Worm (Caenorhabditis elegans) whole organism, L4 larva: ENCODE measurements around the gene txt-1.
A peak's percentile ranks its signal among the peaks of the same experiment; 100 is the strongest.

ENCODE experiments used
- D1046.2 ChIP-seq: fragments of 200-800 bp; sonication (Bioruptor generic); IDR thresholded peaks from 2 replicates; pipeline ENCODE4 v1.3.6; 2022; ENCODE audit warnings: missing genetic modification characterization, missing compliant biosample characterization
- F26F4.8 ChIP-seq: fragments of 200-800 bp; sonication (Bioruptor generic); conservative IDR thresholded peaks from 2 replicates; pipeline ENCODE4 v1.3.6; 2022; ENCODE audit warnings: missing genetic modification characterization, missing compliant biosample characterization
- F49E8.2 ChIP-seq: sonication (generic microtip); optimal IDR thresholded peaks from 2 replicates; lab custom pipeline; 2016; ENCODE audit warnings: missing compliant biosample characterization, mild to moderate bottlenecking, missing genetic modification characterization, borderline replicate concordance
- R02D3.7 ChIP-seq: fragments of 150-350 bp; sonication (generic microtip); optimal IDR thresholded peaks from 3 replicates; lab custom pipeline; 2014; ENCODE audit warnings: missing biosample characterization, missing genetic modification characterization
- T26A8.4 ChIP-seq: fragments of 200-800 bp; sonication (Bioruptor generic); IDR thresholded peaks from 2 replicates; pipeline ENCODE4 v1.3.6; 2022; ENCODE audit warnings: missing genetic modification characterization, missing compliant biosample characterization
- Y48G9A.11 ChIP-seq: fragments of 200-800 bp; sonication (Bioruptor generic); IDR thresholded peaks from 2 replicates; pipeline ENCODE4 v1.3.6; 2022; ENCODE audit warnings: missing genetic modification reagents, missing genetic modification characterization, missing compliant biosample characterization
- aha-1 ChIP-seq: fragments of 150-350 bp; peaks from one replicate; lab custom pipeline; 2014; ENCODE audit warnings: missing biosample characterization, missing genetic modification characterization
- aly-2 ChIP-seq: sonication (generic microtip); optimal IDR thresholded peaks from 2 replicates; lab custom pipeline; 2018; ENCODE audit warnings: missing biosample characterization, missing genetic modification characterization
- arid-1 ChIP-seq: fragments of 200-800 bp; sonication (Bioruptor generic); conservative IDR thresholded peaks from 2 replicates; pipeline ENCODE4 v1.3.6; 2022; ENCODE audit warnings: missing genetic modification reagents, missing genetic modification characterization, missing compliant biosample characterization
- ceh-20 ChIP-seq: fragments of 200-800 bp; sonication (Bioruptor generic); IDR thresholded peaks from 2 replicates; pipeline ENCODE4 v1.3.6; 2022; ENCODE audit warnings: missing genetic modification reagents, missing genetic modification characterization, missing compliant biosample characterization
- ces-1 ChIP-seq: fragments of 150-350 bp; sonication (generic microtip); optimal IDR thresholded peaks from 4 replicates; lab custom pipeline; 2014; ENCODE audit warnings: missing biosample characterization, missing genetic modification reagents, missing genetic modification characterization
- daf-16 ChIP-seq, 3 experiments: sonication (generic microtip); optimal IDR thresholded peaks; 2 replicates each; lab custom pipeline; 2016 to 2017; ENCODE audit warnings: missing genetic modification characterization in 3 of 3, missing genetic modification reagents in 3 of 3, mild to moderate bottlenecking in 2 of 3, missing compliant biosample characterization in 2 of 3, missing biosample characterization in 1 of 3, moderate library complexity in 1 of 3
- dmd-6 ChIP-seq: fragments of 200-800 bp; sonication (Bioruptor generic); IDR thresholded peaks from 2 replicates; pipeline ENCODE4 v1.3.6; 2022; ENCODE audit warnings: missing genetic modification reagents, missing genetic modification characterization, missing compliant biosample characterization
- dmd-8 ChIP-seq: fragments of 200-800 bp; sonication (Bioruptor generic); IDR thresholded peaks from 2 replicates; pipeline ENCODE4 v1.3.6; 2022; ENCODE audit warnings: missing genetic modification characterization, missing compliant biosample characterization
- dve-1 ChIP-seq: sonication (generic microtip); optimal IDR thresholded peaks from 2 replicates; lab custom pipeline; 2017; ENCODE audit warnings: antibody characterized with exemption, mild to moderate bottlenecking, missing genetic modification characterization, missing compliant biosample characterization; ENCODE audit not compliant: insufficient read depth
- egl-43 ChIP-seq: fragments of 200-800 bp; sonication (Bioruptor generic); IDR thresholded peaks from 2 replicates; pipeline ENCODE4 v1.3.6; 2022; ENCODE audit warnings: missing genetic modification reagents, missing genetic modification characterization, missing compliant biosample characterization
- gei-8 ChIP-seq: fragments of 200-800 bp; sonication (Bioruptor generic); optimal IDR thresholded peaks from 2 replicates; lab custom pipeline; 2018; ENCODE audit warnings: mild to moderate bottlenecking, missing genetic modification characterization, missing compliant biosample characterization
- hlh-30 ChIP-seq: sonication (generic microtip); optimal IDR thresholded peaks from 2 replicates; lab custom pipeline; 2017; ENCODE audit warnings: antibody characterized with exemption, mild to moderate bottlenecking, missing genetic modification characterization, missing compliant biosample characterization; ENCODE audit not compliant: insufficient read depth
- hmg-1.1 ChIP-seq: fragments of 200-800 bp; sonication (Bioruptor generic); IDR thresholded peaks from 2 replicates; pipeline ENCODE4 v1.3.6; 2022; ENCODE audit warnings: missing genetic modification reagents, missing genetic modification characterization, missing compliant biosample characterization
- jun-1 ChIP-seq: fragments of 150-350 bp; optimal IDR thresholded peaks from 2 replicates; lab custom pipeline; 2014; ENCODE audit warnings: missing biosample characterization, missing genetic modification reagents, missing genetic modification characterization
- lin-13 ChIP-seq: fragments of 150-350 bp; optimal IDR thresholded peaks from 2 replicates; lab custom pipeline; 2014; ENCODE audit warnings: missing biosample characterization, missing genetic modification reagents, missing genetic modification characterization
- lsy-2 ChIP-seq, 2 experiments: fragments of 150-350 bp in 1 of 2; sonication (generic microtip) in 1 of 2; optimal IDR thresholded peaks; 2 replicates each; lab custom pipeline; 2014 to 2017; ENCODE audit warnings: missing biosample characterization in 2 of 2, missing genetic modification characterization in 2 of 2
- mxl-2 ChIP-seq: fragments of 200-800 bp; sonication (Bioruptor generic); conservative IDR thresholded peaks from 2 replicates; pipeline ENCODE4 v1.3.6; 2022; ENCODE audit warnings: missing genetic modification reagents, missing genetic modification characterization, missing compliant biosample characterization
- mxl-3 ChIP-seq: fragments of 200-800 bp; sonication (Bioruptor generic); optimal IDR thresholded peaks from 2 replicates; lab custom pipeline; 2018; ENCODE audit warnings: mild to moderate bottlenecking, missing genetic modification characterization, missing compliant biosample characterization
- nhr-28 ChIP-seq: fragments of 150-350 bp; optimal IDR thresholded peaks from 2 replicates; lab custom pipeline; 2014; ENCODE audit warnings: missing biosample characterization, missing genetic modification characterization
- nhr-42 ChIP-seq: fragments of 200-800 bp; sonication (Bioruptor generic); IDR thresholded peaks from 2 replicates; pipeline ENCODE4 v1.3.6; 2022; ENCODE audit warnings: missing genetic modification characterization, missing compliant biosample characterization
- nhr-6 ChIP-seq: fragments of 150-350 bp; optimal IDR thresholded peaks from 2 replicates; lab custom pipeline; 2014; ENCODE audit warnings: missing biosample characterization, missing genetic modification characterization
- nhr-76 ChIP-seq: fragments of 150-350 bp; optimal IDR thresholded peaks from 2 replicates; lab custom pipeline; 2014; ENCODE audit warnings: missing biosample characterization, missing genetic modification characterization
- nhr-77 ChIP-seq: fragments of 150-350 bp; optimal IDR thresholded peaks from 2 replicates; lab custom pipeline; 2014; ENCODE audit warnings: missing biosample characterization, missing genetic modification characterization
- php-3 ChIP-seq: fragments of 200-800 bp; sonication (Bioruptor generic); IDR thresholded peaks from 2 replicates; pipeline ENCODE4 v1.3.6; 2022; ENCODE audit warnings: missing genetic modification reagents, missing genetic modification characterization, missing compliant biosample characterization
- pqm-1 ChIP-seq: sonication (generic microtip); optimal IDR thresholded peaks from 2 replicates; lab custom pipeline; 2017; ENCODE audit warnings: missing biosample characterization, missing genetic modification characterization
- skn-1 ChIP-seq: fragments of 150-350 bp; optimal IDR thresholded peaks from 2 replicates; lab custom pipeline; 2014; ENCODE audit warnings: missing biosample characterization, missing genetic modification characterization
- unc-62 ChIP-seq, 3 experiments: fragments of 150-350 bp in 1 of 3; sonication (generic microtip); optimal IDR thresholded peaks in 2 of 3; peaks in 1 of 3; 1 replicate in 1 of 3; 2 replicates in 2 of 3; lab custom pipeline; 2014 to 2017; ENCODE audit warnings: missing biosample characterization in 3 of 3, missing genetic modification characterization in 3 of 3, missing genetic modification reagents in 3 of 3, missing genotype in 1 of 3
- zip-11 ChIP-seq: fragments of 200-800 bp; sonication (Bioruptor generic); IDR thresholded peaks from 2 replicates; pipeline ENCODE4 v1.3.6; 2022; ENCODE audit warnings: missing genetic modification characterization, missing compliant biosample characterization
- zip-2 ChIP-seq: fragments of 150-350 bp; optimal IDR thresholded peaks from 2 replicates; lab custom pipeline; 2014; ENCODE audit warnings: missing biosample characterization, missing genetic modification characterization

The txt-1 gene

ce11 chrII:73892-74291 lies 32.1 kb upstream of the txt-1 start:
- TF ChIP-seq aha-1: peak; percentile 86
- no peak for TF ChIP-seq zip-2
- peak; percentile 26 for TF ChIP-seq ces-1 (GFP tag; lab: Kevin White, UChicago)

- no peak for TF ChIP-seq Y48G9A.11 (GFP tag; lab: Robert Waterston, UW)
- peak in 1 of 2 experiments; percentile 95 for TF ChIP-seq unc-62 (GFP tag; optimal IDR thresholded peaks at IDR 0.05 in 1 of 2; lab: Kevin White, UChicago)
- no peak for TF ChIP-seq unc-62 (tag; optimal IDR thresholded peaks at IDR 0.05; lab: Kevin White, UChicago)
These were observed 30.2 kb upstream of the txt-1 start for ce11 chrII:75831-76230.

- no peak for TF ChIP-seq lsy-2 (tag; optimal IDR thresholded peaks at IDR 0.05; lab: Kevin White, UChicago)
- peak; percentile 23 for TF ChIP-seq hlh-30 (tag; lab: Kevin White, UChicago)
- no peak for TF ChIP-seq nhr-76
- peak; percentile 66 for TF ChIP-seq dmd-6 (GFP tag; lab: Robert Waterston, UW)
- TF ChIP-seq ceh-20 (GFP tag; lab: Robert Waterston, UW): no peak
- no peak for TF ChIP-seq arid-1 (GFP tag; lab: Robert Waterston, UW)
- TF ChIP-seq dve-1: peak; percentile 32
- TF ChIP-seq pqm-1 (tag; lab: Kevin White, UChicago): peak; percentile 64
These were observed 29.3 kb upstream of the txt-1 start for ce11 chrII:76662-77061.

DNA sequence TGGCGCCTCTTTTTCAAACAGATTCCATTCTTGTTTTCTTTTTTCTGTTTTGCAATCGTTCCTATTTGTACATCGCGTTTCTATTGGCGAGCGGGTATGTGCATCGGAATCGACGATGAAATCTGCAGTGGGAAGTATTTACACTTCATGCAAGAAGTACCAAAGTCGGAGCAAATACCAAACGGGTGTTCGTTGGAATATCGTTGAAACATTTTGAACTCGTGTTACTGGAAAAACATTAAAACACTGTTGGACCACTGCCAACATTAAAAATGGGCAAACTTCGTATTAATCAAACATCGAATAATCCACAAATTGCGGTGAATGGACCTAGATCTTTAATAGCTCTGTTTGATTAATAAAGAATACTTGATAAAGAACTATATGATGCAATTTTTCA lies 26.8 kb upstream of the txt-1 start, which contains the start of gene C23H3.9:
C23H3.9 (minus strand) TSS at position 101 of the 400 bp plus-strand sequence.
- TF ChIP-seq jun-1: no peak
- TF ChIP-seq D1046.2 (GFP tag; lab: Robert Waterston, UW): no peak
- no peak for TF ChIP-seq nhr-42
- no peak for TF ChIP-seq nhr-28 (tag; lab: Kevin White, UChicago)
- TF ChIP-seq egl-43 (GFP tag; lab: Robert Waterston, UW): no peak
- no peak for TF ChIP-seq mxl-2 (GFP tag; lab: Robert Waterston, UW)
- TF ChIP-seq php-3: no peak
- TF ChIP-seq dmd-8 (GFP tag; lab: Robert Waterston, UW): no peak
- TF ChIP-seq lin-13 (GFP tag; lab: Kevin White, UChicago): no peak
- no peak for TF ChIP-seq mxl-3 (GFP tag; lab: Kevin White, UChicago)
- TF ChIP-seq skn-1 (tag; lab: Kevin White, UChicago): no peak
- TF ChIP-seq aly-2: no peak
- TF ChIP-seq, all 104 proteins: peak for 0

DNA sequence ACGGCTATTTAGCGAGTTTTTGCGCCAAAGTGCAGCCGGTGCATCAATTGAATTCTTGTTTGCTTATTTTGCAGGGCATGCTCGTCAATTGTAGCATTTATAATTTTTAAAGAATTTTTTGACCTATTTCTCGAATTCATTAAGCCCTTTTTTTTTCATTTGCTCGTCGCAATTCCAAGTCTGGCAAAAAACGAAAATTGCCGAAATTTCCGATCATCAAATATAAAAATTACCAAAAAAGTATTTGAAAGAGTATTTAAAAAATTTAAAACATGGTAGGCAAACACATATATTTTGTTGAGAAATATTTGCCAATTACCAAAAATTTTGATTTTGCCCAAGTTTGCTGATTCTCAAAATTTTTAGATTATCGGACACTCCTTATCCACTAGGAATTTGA lies 21.9 kb upstream of the txt-1 start, which contains the start of gene C50D2.6:
C50D2.6 (plus strand) TSS at position 301 of the 400 bp plus-strand sequence.
- TF ChIP-seq unc-62 (GFP tag; optimal IDR thresholded peaks at IDR 0.05 in 1 of 2; lab: Kevin White, UChicago) (peak in 1 of 2 experiments; percentile 13), unc-62 (tag; optimal IDR thresholded peaks at IDR 0.05; lab: Kevin White, UChicago) (no peak), hmg-1.1 (GFP tag; lab: Robert Waterston, UW) (no peak)

- TF ChIP-seq aly-2 (no peak), T26A8.4 (no peak), dmd-6 (GFP tag; lab: Robert Waterston, UW) (no peak), nhr-77 (tag; lab: Kevin White, UChicago) (no peak), zip-11 (GFP tag; lab: Robert Waterston, UW) (no peak), daf-16 (GFP tag; optimal IDR thresholded peaks at IDR 0.05; lab: Kevin White, UChicago) (no peak), daf-16 (tag; optimal IDR thresholded peaks at IDR 0.05; lab: Kevin White, UChicago) (no peak), gei-8 (GFP tag; lab: Kevin White, UChicago) (no peak), nhr-28 (tag; lab: Kevin White, UChicago) (no peak), nhr-76 (no peak), nhr-6 (tag; lab: Kevin White, UChicago) (no peak), jun-1 (no peak), F49E8.2 (tag; lab: Kevin White, UChicago) (no peak), R02D3.7 (tag; lab: Kevin White, UChicago) (no peak), F26F4.8 (GFP tag; lab: Robert Waterston, UW) (no peak)
These were observed 19.2 kb upstream of the txt-1 start for ce11 chrII:86794-87193.
